Worm (Caenorhabditis elegans) whole organism, midembryonic: ENCODE results near the gene sri-67.

Experiments used
- T22C8.4 ChIP-seq: fragments of 200-800 bp; sonication (Bioruptor generic); IDR thresholded peaks from 2 replicates; pipeline ENCODE4 v1.3.6; 2022; ENCODE audit warnings: missing genetic modification characterization, missing compliant biosample characterization
- cog-1 ChIP-seq: sonication (generic microtip); optimal IDR thresholded peaks from 2 replicates; lab custom pipeline; 2016; ENCODE audit warnings: missing genetic modification characterization, missing compliant biosample characterization
- flt-1 ChIP-seq: fragments of 200-800 bp; sonication (Bioruptor generic); IDR thresholded peaks from 2 replicates; pipeline ENCODE4 v1.3.6; 2022; ENCODE audit warnings: missing genetic modification characterization, missing compliant biosample characterization
- klf-2 ChIP-seq: fragments of 200-800 bp; sonication (Bioruptor generic); conservative IDR thresholded peaks from 2 replicates; pipeline ENCODE4 v1.3.6; 2022; ENCODE audit warnings: missing genetic modification reagents, missing genetic modification characterization, missing compliant biosample characterization
- med-1 ChIP-seq: sonication (generic microtip); optimal IDR thresholded peaks from 2 replicates; lab custom pipeline; 2017; ENCODE audit warnings: missing genetic modification characterization, mild to moderate bottlenecking, missing compliant biosample characterization, antibody characterized with exemption, missing genetic modification reagents; ENCODE audit not compliant: insufficient read depth
- ref-1 ChIP-seq: fragments of 200-800 bp; sonication (Bioruptor generic); conservative IDR thresholded peaks from 2 replicates; pipeline ENCODE4 v1.3.6; 2022; ENCODE audit warnings: missing genetic modification reagents, missing genetic modification characterization, missing compliant biosample characterization
- tab-1 ChIP-seq: fragments of 200-800 bp; sonication (Bioruptor generic); IDR thresholded peaks from 2 replicates; pipeline ENCODE4 v1.3.6; 2022; ENCODE audit warnings: missing genetic modification characterization, missing compliant biosample characterization
- ztf-23 ChIP-seq: fragments of 200-800 bp; sonication (Bioruptor generic); IDR thresholded peaks from 2 replicates; pipeline ENCODE4 v1.3.6; 2022; ENCODE audit warnings: missing genetic modification reagents, missing genetic modification characterization, missing compliant biosample characterization
- ztf-29 ChIP-seq: fragments of 200-800 bp; sonication (Bioruptor generic); IDR thresholded peaks from 2 replicates; pipeline ENCODE4 v1.3.6; 2022; ENCODE audit warnings: missing genetic modification reagents, missing genetic modification characterization, missing compliant biosample characterization

The sri-67 gene

ce11 chrV:19981832-19982462 lies 5.8 kb upstream of the sri-67 start, which contains the start of gene Y60A3A.24:
Y60A3A.24 (minus strand) TSS chrV:19981882.
- TF ChIP-seq tab-1 (GFP tag; lab: Robert Waterston, UW) (no peak), ztf-29 (no peak), cog-1 (tag; lab: Kevin White, UChicago) (no peak), ztf-23 (no peak), med-1 (GFP tag; lab: Kevin White, UChicago) (no peak), ref-1 (GFP tag; lab: Robert Waterston, UW) (no peak)

- TF ChIP-seq tab-1 (GFP tag; lab: Robert Waterston, UW) (no peak), ztf-23 (no peak)
Observed at ce11 chrV:19986213-19986612, 1.6 kb upstream of the sri-67 start, which contains the start of gene clec-260. clec-260 (minus strand) TSS chrV:19986313.

- TF ChIP-seq flt-1 (GFP tag; lab: Robert Waterston, UW) (no peak), klf-2 (no peak), T22C8.4 (GFP tag; lab: Robert Waterston, UW) (no peak), ztf-29 (no peak), ref-1 (GFP tag; lab: Robert Waterston, UW) (no peak), cog-1 (tag; lab: Kevin White, UChicago) (no peak), tab-1 (GFP tag; lab: Robert Waterston, UW) (no peak), ztf-23 (no peak), med-1 (GFP tag; lab: Kevin White, UChicago) (no peak)
Observed at ce11 chrV:19986788-19987187, 996 bp upstream of the sri-67 start.

- TF ChIP-seq flt-1 (GFP tag; lab: Robert Waterston, UW) (no peak), ztf-23 (no peak), ref-1 (GFP tag; lab: Robert Waterston, UW) (no peak), tab-1 (GFP tag; lab: Robert Waterston, UW) (no peak), med-1 (GFP tag; lab: Kevin White, UChicago) (no peak), klf-2 (no peak), T22C8.4 (GFP tag; lab: Robert Waterston, UW) (no peak), cog-1 (tag; lab: Kevin White, UChicago) (no peak), ztf-29 (no peak)
Observed at ce11 chrV:19994093-19994492, 6.3 kb downstream of the sri-67 start, which contains the start of gene Y60A3A.25. Y60A3A.25 (minus strand) TSS chrV:19994193.

ce11 chrV:19994665-19995064 lies 6.9 kb downstream of the sri-67 start:
- TF ChIP-seq klf-2, result no peak
- no peak for TF ChIP-seq tab-1 (GFP tag; lab: Robert Waterston, UW)
- no peak for TF ChIP-seq med-1 (GFP tag; lab: Kevin White, UChicago)
- no peak for TF ChIP-seq flt-1 (GFP tag; lab: Robert Waterston, UW)
- TF ChIP-seq cog-1 (tag; lab: Kevin White, UChicago), result no peak
- TF ChIP-seq T22C8.4 (GFP tag; lab: Robert Waterston, UW), result no peak
- no peak for TF ChIP-seq ref-1 (GFP tag; lab: Robert Waterston, UW)
- TF ChIP-seq ztf-23, result no peak
- no peak for TF ChIP-seq ztf-29

ce11 chrV:19997481-19997880 lies 9.7 kb downstream of the sri-67 start:
- TF ChIP-seq klf-2 (no peak), T22C8.4 (GFP tag; lab: Robert Waterston, UW) (no peak), flt-1 (GFP tag; lab: Robert Waterston, UW) (no peak), tab-1 (GFP tag; lab: Robert Waterston, UW) (no peak), med-1 (GFP tag; lab: Kevin White, UChicago) (no peak), ztf-29 (no peak), ztf-23 (no peak), ref-1 (GFP tag; lab: Robert Waterston, UW) (no peak), cog-1 (tag; lab: Kevin White, UChicago) (no peak)

- TF ChIP-seq klf-2, result no peak
- TF ChIP-seq T22C8.4 (GFP tag; lab: Robert Waterston, UW), result peak; percentile 81
- TF ChIP-seq ztf-29, result peak; percentile 89; the same call in 1 of the 2 replicates
Observed at ce11 chrV:19998203-19998836, 10.5 kb downstream of the sri-67 start.

- TF ChIP-seq med-1 (GFP tag; lab: Kevin White, UChicago), result no peak
- no peak for TF ChIP-seq ztf-23
- 0 out of 2 replicates have a peak, but pooled peaks have one; percentile 36 for TF ChIP-seq T22C8.4 (GFP tag; lab: Robert Waterston, UW)
- no peak for TF ChIP-seq cog-1 (tag; lab: Kevin White, UChicago)
- no peak for TF ChIP-seq klf-2
- TF ChIP-seq tab-1 (GFP tag; lab: Robert Waterston, UW), result no peak
Observed at ce11 chrV:19999100-19999499, 11.3 kb downstream of the sri-67 start.

- TF ChIP-seq klf-2 (no peak), tab-1 (GFP tag; lab: Robert Waterston, UW) (no peak), ref-1 (GFP tag; lab: Robert Waterston, UW) (no peak), T22C8.4 (GFP tag; lab: Robert Waterston, UW) (no peak), ztf-29 (no peak), cog-1 (tag; lab: Kevin White, UChicago) (no peak), ztf-23 (no peak), med-1 (GFP tag; lab: Kevin White, UChicago) (no peak), flt-1 (GFP tag; lab: Robert Waterston, UW) (no peak)
Observed at ce11 chrV:19999789-20000188, 12.0 kb downstream of the sri-67 start.

ce11 chrV:20000639-20001038 lies 12.9 kb downstream of the sri-67 start:
- no peak for TF ChIP-seq flt-1 (GFP tag; lab: Robert Waterston, UW)
- no peak for TF ChIP-seq ref-1 (GFP tag; lab: Robert Waterston, UW)
- TF ChIP-seq ztf-23, result no peak
- no peak for TF ChIP-seq cog-1 (tag; lab: Kevin White, UChicago)
- TF ChIP-seq med-1 (GFP tag; lab: Kevin White, UChicago), result no peak
- no peak for TF ChIP-seq klf-2
- TF ChIP-seq T22C8.4 (GFP tag; lab: Robert Waterston, UW), result no peak
- TF ChIP-seq tab-1 (GFP tag; lab: Robert Waterston, UW), result no peak
- no peak for TF ChIP-seq ztf-29
